Worm (Caenorhabditis elegans): ENCODE data around the gene malt-1.
A peak's percentile ranks its signal among the peaks of the same experiment; 100 is the strongest.

Gene malt-1

ce11 chrII:6926488-6926887, 24.6 kb downstream of the malt-1 start (continued):
- TF ChIP-seq dpl-1 (GFP tag; optimal IDR thresholded peaks at IDR 0.05) (peak; percentile 29 to 51 (median 32)), hpl-2 (GFP tag; optimal IDR thresholded peaks at IDR 0.05) (no peak), nhr-47 (tag; optimal IDR thresholded peaks at IDR 0.05) (peak; percentile 56), zag-1 (tag; optimal IDR thresholded peaks at IDR 0.05) (no peak), snu-23 (GFP tag; optimal IDR thresholded peaks at IDR 0.05) (peak; percentile 77), ama-1 (optimal IDR thresholded peaks at IDR 0.05) (peak; percentile 21), ceh-90 (tag; optimal IDR thresholded peaks at IDR 0.05) (no peak), blmp-1 (tag; optimal IDR thresholded peaks at IDR 0.05) (peak; percentile 96), sup-37 (GFP tag; optimal IDR thresholded peaks at IDR 0.05) (no peak), ztf-11 (tag; optimal IDR thresholded peaks at IDR 0.05) (no peak), tlp-1 (tag; optimal IDR thresholded peaks at IDR 0.05) (no peak), lin-15B (tag; optimal IDR thresholded peaks at IDR 0.05) (no peak), mdl-1 (tag; optimal IDR thresholded peaks at IDR 0.05) (peak in 1 of 2 experiments; percentile 67), nhr-28 (tag; optimal IDR thresholded peaks at IDR 0.05) (no peak), pqm-1 (tag; optimal IDR thresholded peaks at IDR 0.05) (no peak), efl-3 (GFP tag; optimal IDR thresholded peaks at IDR 0.05) (no peak), ets-5 (GFP tag; IDR thresholded peaks at IDR 0.05) (no peak), zip-4 (GFP tag; optimal IDR thresholded peaks at IDR 0.05) (no peak), unc-86 (tag; optimal IDR thresholded peaks at IDR 0.05) (peak; percentile 39), unc-130 (tag; optimal IDR thresholded peaks at IDR 0.05) (peak; percentile 34), lin-39 (tag; optimal IDR thresholded peaks at IDR 0.05) (no peak), lin-13 (GFP tag; optimal IDR thresholded peaks at IDR 0.05) (peak; percentile 63), unc-62 (GFP tag; optimal IDR thresholded peaks at IDR 0.05) (no peak), nhr-76 (tag; optimal IDR thresholded peaks at IDR 0.05) (no peak), aha-1 (tag; optimal IDR thresholded peaks at IDR 0.05) (no peak), elt-3 (tag; optimal IDR thresholded peaks at IDR 0.05) (peak in 2 of 6 experiments; percentile 33 to 44), fkh-4 (tag; optimal IDR thresholded peaks at IDR 0.05; ENCODE audit: borderline replicate concordance) (no peak), F16B12.6 (tag; optimal IDR thresholded peaks at IDR 0.05) (no peak), vab-15 (tag; optimal IDR thresholded peaks at IDR 0.05) (no peak), mab-9 (GFP tag; IDR thresholded peaks at IDR 0.05) (no peak), swsn-7 (tag; optimal IDR thresholded peaks at IDR 0.05) (peak; percentile 67), nhr-77 (tag; optimal IDR thresholded peaks at IDR 0.05) (peak; percentile 56), fos-1 (tag; optimal IDR thresholded peaks at IDR 0.05) (no peak), C34B4.2 (tag; optimal IDR thresholded peaks at IDR 0.05) (no peak), fkh-8 (tag; optimal IDR thresholded peaks at IDR 0.05) (peak; percentile 79), hlh-17 (GFP tag; optimal IDR thresholded peaks at IDR 0.05; ENCODE audit: borderline replicate concordance) (no peak), nhr-12 (tag; optimal IDR thresholded peaks at IDR 0.05) (no peak), ceh-8 (GFP tag; optimal IDR thresholded peaks at IDR 0.05) (no peak), ces-1 (GFP tag; optimal IDR thresholded peaks at IDR 0.05) (no peak), isw-1 (GFP tag; IDR thresholded peaks at IDR 0.05) (no peak), unc-98 (GFP tag; IDR thresholded peaks at IDR 0.05) (no peak), pax-3 (tag; optimal IDR thresholded peaks at IDR 0.05) (no peak), nhr-20 (tag; optimal IDR thresholded peaks at IDR 0.05) (peak; percentile 59), mef-2 (tag; optimal IDR thresholded peaks at IDR 0.05) (no peak), skn-1 (tag; optimal IDR thresholded peaks at IDR 0.05) (peak; percentile 76)

- TF ChIP-seq nhr-84 (tag; optimal IDR thresholded peaks at IDR 0.05): no peak
- no peak for TF ChIP-seq unc-86 (tag; optimal IDR thresholded peaks at IDR 0.05)
- TF ChIP-seq swsn-7 (tag; optimal IDR thresholded peaks at IDR 0.05): no peak
- TF ChIP-seq unc-30 (tag; optimal IDR thresholded peaks at IDR 0.05): no peak
- no peak for TF ChIP-seq rnt-1 (tag; optimal IDR thresholded peaks at IDR 0.05)
- no peak for TF ChIP-seq ama-1 (optimal IDR thresholded peaks at IDR 0.05)
- no peak for TF ChIP-seq lin-39 (tag; optimal IDR thresholded peaks at IDR 0.05)
- no peak for TF ChIP-seq sptf-1 (tag; optimal IDR thresholded peaks at IDR 0.05)
- TF ChIP-seq lir-3 (tag; optimal IDR thresholded peaks at IDR 0.05; ENCODE audit: poor library complexity): no peak
- TF ChIP-seq pqm-1 (tag; optimal IDR thresholded peaks at IDR 0.05): no peak
- TF ChIP-seq mab-9 (GFP tag; IDR thresholded peaks at IDR 0.05): no peak
- no peak for TF ChIP-seq C16A3.4 (tag; optimal IDR thresholded peaks at IDR 0.05)
- no peak for TF ChIP-seq Y116A8C.19 (tag; optimal IDR thresholded peaks at IDR 0.05; ENCODE audit: borderline replicate concordance)
- no peak for TF ChIP-seq nhr-12 (tag; optimal IDR thresholded peaks at IDR 0.05)
- no peak for TF ChIP-seq pag-3 (tag; optimal IDR thresholded peaks at IDR 0.05; ENCODE audit: borderline replicate concordance, insufficient read depth)
- no peak for TF ChIP-seq xbp-1 (tag; optimal IDR thresholded peaks at IDR 0.05)
- TF ChIP-seq C34B4.2 (tag; optimal IDR thresholded peaks at IDR 0.05): no peak
Observed at ce11 chrII:6926054-6926453, 25.0 kb downstream of the malt-1 start.

Measured in whole organism, L1 larva.